Worm (Caenorhabditis elegans) whole organism, early embryonic: ENCODE results near the gene lgc-50.

ENCODE experiments used
- F13C5.2 ChIP-seq: sonication (generic microtip); optimal IDR thresholded peaks from 2 replicates; lab custom pipeline; 2017; ENCODE audit warnings: mild to moderate bottlenecking, missing genetic modification characterization, inconsistent platforms, missing compliant biosample characterization
- ama-1 ChIP-seq: fragments of 150-350 bp; optimal IDR thresholded peaks from 2 replicates; lab custom pipeline; 2014
- ets-7 ChIP-seq: sonication (generic microtip); optimal IDR thresholded peaks from 2 replicates; lab custom pipeline; 2016; ENCODE audit warnings: missing genotype, missing genetic modification characterization, missing compliant biosample characterization
- hmbx-1 ChIP-seq: sonication (generic microtip); optimal IDR thresholded peaks from 2 replicates; lab custom pipeline; 2016; ENCODE audit warnings: mild to moderate bottlenecking, missing genetic modification characterization, missing compliant biosample characterization
- sea-1 ChIP-seq: fragments of 200-800 bp; sonication (Bioruptor generic); conservative IDR thresholded peaks from 2 replicates; pipeline ENCODE4 v1.3.6; 2022; ENCODE audit warnings: missing genetic modification characterization, missing compliant biosample characterization
- tra-4 ChIP-seq: sonication (generic microtip); optimal IDR thresholded peaks from 2 replicates; lab custom pipeline; 2017; ENCODE audit warnings: missing genetic modification characterization, missing compliant biosample characterization

ce11 chrIII:7381546-7382171 is 13.6 kb downstream of the lgc-50 start, which contains the start of the genes hmg-4 and T20B12.3:
- no peak for TF ChIP-seq ets-7 (tag; lab: Kevin White, UChicago)
- TF ChIP-seq ama-1 = no peak
- no peak for TF ChIP-seq tra-4 (tag; lab: Kevin White, UChicago)
- peak; percentile 18 for TF ChIP-seq F13C5.2 (tag; lab: Kevin White, UChicago)
- TF ChIP-seq sea-1 (GFP tag; lab: Robert Waterston, UW) = no peak
- no peak for TF ChIP-seq hmbx-1
